Worm (Caenorhabditis elegans) whole organism, L4 larva: ENCODE results near the gene R166.3.

Experiments
- F44E2.7 ChIP-seq: fragments of 200-800 bp; sonication (Bioruptor generic); IDR thresholded peaks from 2 replicates; pipeline ENCODE4 v2.1.2; 2022; ENCODE audit warnings: missing genetic modification characterization, missing compliant biosample characterization
- F49E8.2 ChIP-seq: sonication (generic microtip); optimal IDR thresholded peaks from 2 replicates; lab custom pipeline; 2016; ENCODE audit warnings: missing compliant biosample characterization, mild to moderate bottlenecking, missing genetic modification characterization, borderline replicate concordance
- T20F7.1 ChIP-seq: fragments of 200-800 bp; sonication (Bioruptor generic); optimal IDR thresholded peaks from 2 replicates; lab custom pipeline; 2018; ENCODE audit warnings: mild to moderate bottlenecking, missing genetic modification characterization, missing compliant biosample characterization
- T26A8.4 ChIP-seq: fragments of 200-800 bp; sonication (Bioruptor generic); IDR thresholded peaks from 2 replicates; pipeline ENCODE4 v1.3.6; 2022; ENCODE audit warnings: missing genetic modification characterization, missing compliant biosample characterization
- Y105C5A.15 ChIP-seq: fragments of 200-800 bp; sonication (Bioruptor generic); IDR thresholded peaks from 2 replicates; pipeline ENCODE4 v1.3.6; 2022; ENCODE audit warnings: missing genetic modification characterization, missing compliant biosample characterization
- Y48G9A.11 ChIP-seq: fragments of 200-800 bp; sonication (Bioruptor generic); IDR thresholded peaks from 2 replicates; pipeline ENCODE4 v1.3.6; 2022; ENCODE audit warnings: missing genetic modification reagents, missing genetic modification characterization, missing compliant biosample characterization
- Y5F2A.4 ChIP-seq: fragments of 200-800 bp; sonication (Bioruptor generic); optimal IDR thresholded peaks from 2 replicates; lab custom pipeline; 2018; ENCODE audit warnings: mild to moderate bottlenecking, missing genetic modification characterization, missing compliant biosample characterization
- Y75B8A.6 ChIP-seq: fragments of 200-800 bp; sonication (Bioruptor generic); IDR thresholded peaks from 2 replicates; pipeline ENCODE4 v1.3.6; 2022; ENCODE audit warnings: missing genetic modification reagents, missing genetic modification characterization, missing compliant biosample characterization
- ZK546.5 ChIP-seq, 2 experiments: sonication (generic microtip); optimal IDR thresholded peaks; 2 replicates each; lab custom pipeline; 2017; ENCODE audit warnings: missing biosample characterization in 2 of 2, missing genetic modification characterization in 2 of 2
- aha-1 ChIP-seq: fragments of 150-350 bp; peaks from one replicate; lab custom pipeline; 2014; ENCODE audit warnings: missing biosample characterization, missing genetic modification characterization
- ama-1 ChIP-seq: fragments of 150-350 bp; optimal IDR thresholded peaks from 2 replicates; lab custom pipeline; 2014; ENCODE audit warnings: inconsistent platforms, mixed read lengths
- attf-4 ChIP-seq: sonication (generic microtip); optimal IDR thresholded peaks from 3 replicates; lab custom pipeline; 2017; ENCODE audit warnings: missing biosample characterization, missing genetic modification characterization
- ceh-32 ChIP-seq: sonication (generic microtip); optimal IDR thresholded peaks from 2 replicates; lab custom pipeline; 2016; ENCODE audit warnings: mild to moderate bottlenecking, missing genetic modification characterization, missing compliant biosample characterization; ENCODE audit not compliant: poor library complexity
- ceh-82 ChIP-seq: sonication (generic microtip); optimal IDR thresholded peaks from 2 replicates; lab custom pipeline; 2017; ENCODE audit warnings: missing biosample characterization, missing genetic modification characterization
- daf-16 ChIP-seq, 3 experiments: sonication (generic microtip); optimal IDR thresholded peaks; 2 replicates each; lab custom pipeline; 2016 to 2017; ENCODE audit warnings: missing genetic modification characterization in 3 of 3, missing genetic modification reagents in 3 of 3, mild to moderate bottlenecking in 2 of 3, missing compliant biosample characterization in 2 of 3, missing biosample characterization in 1 of 3, moderate library complexity in 1 of 3
- dmd-8 ChIP-seq: fragments of 200-800 bp; sonication (Bioruptor generic); IDR thresholded peaks from 2 replicates; pipeline ENCODE4 v1.3.6; 2022; ENCODE audit warnings: missing genetic modification characterization, missing compliant biosample characterization
- dmd-9 ChIP-seq: fragments of 200-800 bp; sonication (Bioruptor generic); IDR thresholded peaks from 2 replicates; pipeline ENCODE4 v1.3.6; 2022; ENCODE audit warnings: missing genetic modification reagents, missing genetic modification characterization, missing compliant biosample characterization
- duxl-1 ChIP-seq: sonication (generic microtip); optimal IDR thresholded peaks from 2 replicates; lab custom pipeline; 2016; ENCODE audit warnings: mild to moderate bottlenecking, missing genetic modification characterization, moderate library complexity, missing compliant biosample characterization; ENCODE audit not compliant: poor library complexity
- dve-1 ChIP-seq: sonication (generic microtip); optimal IDR thresholded peaks from 2 replicates; lab custom pipeline; 2017; ENCODE audit warnings: antibody characterized with exemption, mild to moderate bottlenecking, missing genetic modification characterization, missing compliant biosample characterization; ENCODE audit not compliant: insufficient read depth
- egl-43 ChIP-seq: fragments of 200-800 bp; sonication (Bioruptor generic); IDR thresholded peaks from 2 replicates; pipeline ENCODE4 v1.3.6; 2022; ENCODE audit warnings: missing genetic modification reagents, missing genetic modification characterization, missing compliant biosample characterization
- fos-1 ChIP-seq: fragments of 150-350 bp; optimal IDR thresholded peaks from 2 replicates; lab custom pipeline; 2014; ENCODE audit warnings: missing biosample characterization, missing genetic modification characterization
- hlh-11 ChIP-seq: fragments of 200-800 bp; sonication (Bioruptor generic); optimal IDR thresholded peaks from 2 replicates; lab custom pipeline; 2018; ENCODE audit warnings: mild to moderate bottlenecking, missing genetic modification characterization, missing compliant biosample characterization
- hlh-30 ChIP-seq: sonication (generic microtip); optimal IDR thresholded peaks from 2 replicates; lab custom pipeline; 2017; ENCODE audit warnings: antibody characterized with exemption, mild to moderate bottlenecking, missing genetic modification characterization, missing compliant biosample characterization; ENCODE audit not compliant: insufficient read depth
- jun-1 ChIP-seq: fragments of 150-350 bp; optimal IDR thresholded peaks from 2 replicates; lab custom pipeline; 2014; ENCODE audit warnings: missing biosample characterization, missing genetic modification reagents, missing genetic modification characterization
- lim-7 ChIP-seq: fragments of 200-800 bp; sonication (Bioruptor generic); IDR thresholded peaks from 2 replicates; pipeline ENCODE4 v1.3.6; 2022; ENCODE audit warnings: missing genetic modification characterization, missing compliant biosample characterization
- lin-1 ChIP-seq: fragments of 200-800 bp; sonication (Bioruptor generic); IDR thresholded peaks from 2 replicates; pipeline ENCODE4 v1.3.6; 2022; ENCODE audit warnings: missing genetic modification reagents, missing genetic modification characterization, missing compliant biosample characterization
- lin-13 ChIP-seq: fragments of 150-350 bp; optimal IDR thresholded peaks from 2 replicates; lab custom pipeline; 2014; ENCODE audit warnings: missing biosample characterization, missing genetic modification reagents, missing genetic modification characterization
- madf-5 ChIP-seq, 2 experiments: fragments of 200-800 bp; sonication (Bioruptor generic); IDR thresholded peaks; 2 replicates each; pipeline ENCODE4 v1.3.6; 2022; ENCODE audit warnings: missing compliant biosample characterization in 2 of 2, missing genetic modification characterization in 2 of 2
- mdt-29 ChIP-seq: fragments of 200-800 bp; sonication (Bioruptor generic); IDR thresholded peaks from 2 replicates; pipeline ENCODE4 v1.3.6; 2022; ENCODE audit warnings: missing genetic modification reagents, missing genetic modification characterization, missing compliant biosample characterization
- mes-2 ChIP-seq: sonication (generic microtip); optimal IDR thresholded peaks from 2 replicates; lab custom pipeline; 2016; ENCODE audit warnings: missing genotype, mild to moderate bottlenecking, missing genetic modification characterization, missing compliant biosample characterization; ENCODE audit not compliant: poor library complexity, severe bottlenecking
- mxl-3 ChIP-seq: fragments of 200-800 bp; sonication (Bioruptor generic); optimal IDR thresholded peaks from 2 replicates; lab custom pipeline; 2018; ENCODE audit warnings: mild to moderate bottlenecking, missing genetic modification characterization, missing compliant biosample characterization
- nhr-11 ChIP-seq: fragments of 150-350 bp; optimal IDR thresholded peaks from 2 replicates; lab custom pipeline; 2014; ENCODE audit warnings: missing biosample characterization, missing genetic modification characterization
- nhr-28 ChIP-seq: fragments of 150-350 bp; optimal IDR thresholded peaks from 2 replicates; lab custom pipeline; 2014; ENCODE audit warnings: missing biosample characterization, missing genetic modification characterization
- nhr-41 ChIP-seq: fragments of 200-800 bp; sonication (Bioruptor generic); IDR thresholded peaks from 2 replicates; pipeline ENCODE4 v1.3.6; 2022; ENCODE audit warnings: missing genetic modification reagents, missing genetic modification characterization, missing compliant biosample characterization
- nhr-42 ChIP-seq: fragments of 200-800 bp; sonication (Bioruptor generic); IDR thresholded peaks from 2 replicates; pipeline ENCODE4 v1.3.6; 2022; ENCODE audit warnings: missing genetic modification characterization, missing compliant biosample characterization
- nhr-6 ChIP-seq: fragments of 150-350 bp; optimal IDR thresholded peaks from 2 replicates; lab custom pipeline; 2014; ENCODE audit warnings: missing biosample characterization, missing genetic modification characterization
- nhr-77 ChIP-seq: fragments of 150-350 bp; optimal IDR thresholded peaks from 2 replicates; lab custom pipeline; 2014; ENCODE audit warnings: missing biosample characterization, missing genetic modification characterization
- php-3 ChIP-seq: fragments of 200-800 bp; sonication (Bioruptor generic); IDR thresholded peaks from 2 replicates; pipeline ENCODE4 v1.3.6; 2022; ENCODE audit warnings: missing genetic modification reagents, missing genetic modification characterization, missing compliant biosample characterization
- snpc-1.2 ChIP-seq: fragments of 200-800 bp; sonication (Bioruptor generic); IDR thresholded peaks from 2 replicates; pipeline ENCODE4 v1.3.6; 2022; ENCODE audit warnings: missing genetic modification reagents, missing genetic modification characterization, missing compliant biosample characterization
- tra-1 ChIP-seq: fragments of 200-800 bp; sonication (Bioruptor generic); IDR thresholded peaks from 2 replicates; pipeline ENCODE4 v1.3.6; 2022; ENCODE audit warnings: missing genetic modification reagents, missing genetic modification characterization, missing compliant biosample characterization
- unc-39 ChIP-seq: sonication (generic microtip); optimal IDR thresholded peaks from 2 replicates; lab custom pipeline; 2017; ENCODE audit warnings: missing biosample characterization, missing genetic modification characterization
- unc-62 ChIP-seq, 3 experiments: fragments of 150-350 bp in 1 of 3; sonication (generic microtip); optimal IDR thresholded peaks in 2 of 3; peaks in 1 of 3; 1 replicate in 1 of 3; 2 replicates in 2 of 3; lab custom pipeline; 2014 to 2017; ENCODE audit warnings: missing biosample characterization in 3 of 3, missing genetic modification characterization in 3 of 3, missing genetic modification reagents in 3 of 3, missing genotype in 1 of 3
- zfp-3 ChIP-seq: fragments of 200-800 bp; sonication (Bioruptor generic); conservative IDR thresholded peaks from 2 replicates; pipeline ENCODE4 v1.3.6; 2022; ENCODE audit warnings: missing genetic modification reagents, missing genetic modification characterization, missing compliant biosample characterization
- zip-2 ChIP-seq: fragments of 150-350 bp; optimal IDR thresholded peaks from 2 replicates; lab custom pipeline; 2014; ENCODE audit warnings: missing biosample characterization, missing genetic modification characterization
- ztf-7 ChIP-seq: fragments of 150-350 bp; optimal IDR thresholded peaks from 2 replicates; lab custom pipeline; 2014; ENCODE audit warnings: missing biosample characterization, missing genetic modification characterization

Gene R166.3

DNA sequence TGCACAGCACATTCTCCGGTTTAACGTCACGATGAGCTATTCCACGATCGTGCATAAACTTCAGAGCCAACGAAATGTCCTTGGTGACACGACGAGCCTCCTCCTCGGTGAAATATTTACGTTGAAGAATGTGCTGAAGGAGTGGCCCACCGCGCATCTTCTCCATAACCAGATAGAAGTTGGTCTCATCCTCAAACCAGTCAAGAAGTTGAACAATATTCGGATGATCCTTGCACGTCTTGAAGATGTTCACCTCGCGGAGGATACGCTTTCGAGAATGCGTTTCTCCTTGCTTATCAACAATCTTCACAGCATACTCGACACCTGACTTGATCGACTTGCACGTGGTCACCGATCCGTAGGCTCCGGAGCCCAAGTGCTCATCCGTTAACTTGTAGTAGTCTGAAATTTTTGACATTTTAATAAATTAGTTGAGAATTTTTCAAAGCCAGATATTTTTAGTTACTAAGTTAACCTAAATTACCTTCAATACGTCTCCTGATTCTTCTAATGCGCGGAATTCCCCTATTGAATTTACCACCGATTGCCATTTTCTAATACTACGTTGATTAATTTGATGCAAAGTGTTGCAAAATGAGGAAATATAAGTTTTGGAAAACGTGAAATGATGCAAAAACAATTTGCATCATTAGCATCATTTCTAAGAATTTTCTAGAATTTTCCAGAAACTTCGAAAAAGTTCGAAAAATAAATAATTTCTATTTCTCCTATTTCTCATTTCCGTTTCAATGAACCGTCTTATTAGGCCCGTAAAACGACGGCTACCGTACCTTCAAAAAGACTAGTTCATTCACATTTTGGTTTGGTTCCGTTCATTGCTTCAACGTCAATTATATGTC is 7.0 kb upstream of the R166.3 start:
- TF ChIP-seq Y105C5A.15 (GFP tag; lab: Robert Waterston, UW) (no peak), ceh-32 (tag; lab: Kevin White, UChicago) (no peak), aha-1 (tag; lab: Kevin White, UChicago) (peak; percentile 98), ZK546.5 (tag; optimal IDR thresholded peaks at IDR 0.05; lab: Kevin White, UChicago) (no peak), mes-2 (tag; lab: Kevin White, UChicago) (peak; percentile 26), unc-39 (no peak), T26A8.4 (GFP tag; lab: Robert Waterston, UW) (peak; percentile 54; the same call in 1 of the 2 replicates), nhr-42 (GFP tag; lab: Robert Waterston, UW) (no peak), lim-7 (GFP tag; lab: Robert Waterston, UW) (peak; percentile 21; the same call in 1 of the 2 replicates), nhr-6 (no peak), hlh-11 (no peak), madf-5 (GFP tag; IDR thresholded peaks at IDR 0.05; lab: Robert Waterston, UW) (0 out of 4 replicates have a peak, but pooled peaks of 1 of the 2 experiments have one; percentile 15), zip-2 (tag; lab: Kevin White, UChicago) (no peak), jun-1 (no peak), F44E2.7 (GFP tag; lab: Robert Waterston, UW) (no peak), nhr-28 (no peak), egl-43 (peak; percentile 62; the same call in 1 of the 2 replicates), Y5F2A.4 (GFP tag; lab: Kevin White, UChicago) (no peak), nhr-41 (GFP tag; lab: Robert Waterston, UW) (no peak), ceh-82 (tag; lab: Kevin White, UChicago) (no peak), mdt-29 (GFP tag; lab: Robert Waterston, UW) (peak; percentile 29; the same call in 1 of the 2 replicates), F49E8.2 (no peak), fos-1 (tag; lab: Kevin White, UChicago) (no peak), lin-13 (GFP tag; lab: Kevin White, UChicago) (no peak), T20F7.1 (GFP tag; lab: Kevin White, UChicago) (no peak), hlh-30 (tag; lab: Kevin White, UChicago) (peak; percentile 37), duxl-1 (no peak), dve-1 (no peak), zfp-3 (GFP tag; lab: Robert Waterston, UW) (peak; percentile 8), nhr-77 (tag; lab: Kevin White, UChicago) (no peak), tra-1 (GFP tag; lab: Robert Waterston, UW) (peak; percentile 41; the same call in 1 of the 2 replicates), Y48G9A.11 (GFP tag; lab: Robert Waterston, UW) (peak; percentile 25; the same call in 1 of the 2 replicates), dmd-9 (GFP tag; lab: Robert Waterston, UW) (peak; percentile 42; the same call in 1 of the 2 replicates), Y75B8A.6 (GFP tag; lab: Robert Waterston, UW) (peak; percentile 37; the same call in 1 of the 2 replicates), dmd-8 (peak; percentile 10; the same call in 1 of the 2 replicates), daf-16 (GFP tag; optimal IDR thresholded peaks at IDR 0.05; lab: Kevin White, UChicago) (no peak), daf-16 (tag; optimal IDR thresholded peaks at IDR 0.05; lab: Kevin White, UChicago) (no peak), mxl-3 (peak; percentile 3), nhr-11 (tag; lab: Kevin White, UChicago) (peak; percentile 46), php-3 (GFP tag; lab: Robert Waterston, UW) (peak; percentile 35; the same call in 1 of the 2 replicates), unc-62 (GFP tag; optimal IDR thresholded peaks at IDR 0.05 in 1 of 2; lab: Kevin White, UChicago) (no peak), unc-62 (tag; optimal IDR thresholded peaks at IDR 0.05; lab: Kevin White, UChicago) (no peak), ztf-7 (peak; percentile 4), snpc-1.2 (GFP tag; lab: Robert Waterston, UW) (peak; percentile 63; the same call in 1 of the 2 replicates), lin-1 (GFP tag; lab: Robert Waterston, UW) (0 out of 2 replicates have a peak, but pooled peaks have one; percentile 18), attf-4 (no peak), ama-1 (lab: Kevin White, UChicago) (peak; percentile 28)
